Fruit fly (Drosophila melanogaster): ENCODE results near the gene aop.

aop gene

dm6 chr2L:2130157-2130987 is 48.2 kb downstream of the aop start, which contains the start of gene Glyp:
Glyp (plus strand) TSS chr2L:2130813.
- TF ChIP-seq dsf (GFP tag; optimal IDR thresholded peaks at IDR 0.05; ENCODE audit: borderline replicate concordance), result peak; percentile 81
- TF ChIP-seq brk (GFP tag; optimal IDR thresholded peaks at IDR 0.05), result peak; percentile 96
- TF ChIP-seq Dfd (GFP tag; optimal IDR thresholded peaks at IDR 0.05), result no peak
- TF ChIP-seq CG32264 (GFP tag; optimal IDR thresholded peaks at IDR 0.05), result peak; percentile 77
- peak; percentile 98 for TF ChIP-seq rgr (GFP tag; optimal IDR thresholded peaks at IDR 0.05)
- TF ChIP-seq fru (GFP tag; optimal IDR thresholded peaks at IDR 0.05), result peak; percentile 97
- no peak for TF ChIP-seq usp (GFP tag; optimal IDR thresholded peaks at IDR 0.05)
- peak; percentile 98 for TF ChIP-seq OdsH (GFP tag; optimal IDR thresholded peaks at IDR 0.05)
- TF ChIP-seq dl (GFP tag; optimal IDR thresholded peaks at IDR 0.05; ENCODE audit: insufficient read depth in 1 of 2, partially characterized antibody in 2 of 2), result peak; percentile 95 to 97
- TF ChIP-seq CG9705 (GFP tag; optimal IDR thresholded peaks at IDR 0.05), result peak; percentile 97
- no peak for TF ChIP-seq Hr78 (GFP tag; optimal IDR thresholded peaks at IDR 0.05)
- peak; percentile 99 for TF ChIP-seq Sp1 (GFP tag; optimal IDR thresholded peaks at IDR 0.05)
- peak; percentile 75 for TF ChIP-seq Jra (GFP tag; optimal IDR thresholded peaks at IDR 0.05)
- TF ChIP-seq foxo (GFP tag; optimal IDR thresholded peaks at IDR 0.05), result peak; percentile 79 to 99
- peak; percentile 99 for TF ChIP-seq Dif (GFP tag; optimal IDR thresholded peaks at IDR 0.05; ENCODE audit: partially characterized antibody)
- peak; percentile 94 for TF ChIP-seq woc (GFP tag; optimal IDR thresholded peaks at IDR 0.05)
- TF ChIP-seq Myc (optimal IDR thresholded peaks at IDR 0.05), result no peak
- peak; percentile 96 for TF ChIP-seq Vsx2 (GFP tag; optimal IDR thresholded peaks at IDR 0.05; ENCODE audit: partially characterized antibody)
- TF ChIP-seq Hr83 (GFP tag; optimal IDR thresholded peaks at IDR 0.05; ENCODE audit: poor library complexity, severe bottlenecking), result peak; percentile 73
- no peak for TF ChIP-seq N (GFP tag; optimal IDR thresholded peaks at IDR 0.05)
- TF ChIP-seq CrebA (GFP tag; optimal IDR thresholded peaks at IDR 0.05; ENCODE audit: borderline replicate concordance), result no peak
- TF ChIP-seq h (GFP tag; optimal IDR thresholded peaks at IDR 0.05), result peak; percentile 97
- TF ChIP-seq jim (GFP tag; optimal IDR thresholded peaks at IDR 0.05), result peak; percentile 62
- TF ChIP-seq Mio (GFP tag; optimal IDR thresholded peaks at IDR 0.05), result peak; percentile 38
- peak; percentile 91 for TF ChIP-seq ey (GFP tag; optimal IDR thresholded peaks at IDR 0.05)
- peak; percentile 95 for TF ChIP-seq sv (GFP tag; optimal IDR thresholded peaks at IDR 0.05)
- TF ChIP-seq Rel (GFP tag; optimal IDR thresholded peaks at IDR 0.05), result peak; percentile 98
- TF ChIP-seq Rel (tag; optimal IDR thresholded peaks at IDR 0.05), result peak; percentile 89
- peak; percentile 94 for TF ChIP-seq br (GFP tag; optimal IDR thresholded peaks at IDR 0.05)
- no peak for TF ChIP-seq pan (optimal IDR thresholded peaks at IDR 0.05)
- no peak for TF ChIP-seq lola (GFP tag; optimal IDR thresholded peaks at IDR 0.05)
- TF ChIP-seq dmrt93B (GFP tag; optimal IDR thresholded peaks at IDR 0.05), result peak; percentile 94
- no peak for TF ChIP-seq tai (GFP tag; optimal IDR thresholded peaks at IDR 0.05)
- peak; percentile 86 for TF ChIP-seq Hnf4 (GFP tag; optimal IDR thresholded peaks at IDR 0.05)
- TF ChIP-seq psq (GFP tag; optimal IDR thresholded peaks at IDR 0.05), result peak; percentile 96
- peak; percentile 98 for TF ChIP-seq HLH106 (tag; optimal IDR thresholded peaks at IDR 0.05)
- peak; percentile 88 for TF ChIP-seq sage (GFP tag; optimal IDR thresholded peaks at IDR 0.05)
- no peak for TF ChIP-seq Abd-B (GFP tag; optimal IDR thresholded peaks at IDR 0.05)
- peak; percentile 62 for TF ChIP-seq GATAd (GFP tag; optimal IDR thresholded peaks at IDR 0.05)

dm6 chr2L:2129137-2129536 is 49.4 kb downstream of the aop start, which contains the start of gene CG4259:
CG4259 (minus strand) TSS chr2L:2129237.
- TF ChIP-seq sv (GFP tag; optimal IDR thresholded peaks at IDR 0.05) (no peak), usp (GFP tag; optimal IDR thresholded peaks at IDR 0.05) (no peak), CrebA (GFP tag; optimal IDR thresholded peaks at IDR 0.05; ENCODE audit: borderline replicate concordance) (no peak), dmrt93B (GFP tag; optimal IDR thresholded peaks at IDR 0.05) (no peak), jim (GFP tag; optimal IDR thresholded peaks at IDR 0.05) (no peak), CG9705 (GFP tag; optimal IDR thresholded peaks at IDR 0.05) (no peak), CG32264 (GFP tag; optimal IDR thresholded peaks at IDR 0.05) (no peak), Mio (GFP tag; optimal IDR thresholded peaks at IDR 0.05) (no peak), brk (GFP tag; optimal IDR thresholded peaks at IDR 0.05) (no peak), dl (GFP tag; optimal IDR thresholded peaks at IDR 0.05; ENCODE audit: insufficient read depth in 1 of 2, partially characterized antibody in 2 of 2) (no peak), pan (optimal IDR thresholded peaks at IDR 0.05) (no peak), Jra (GFP tag; optimal IDR thresholded peaks at IDR 0.05) (no peak), psq (GFP tag; optimal IDR thresholded peaks at IDR 0.05) (no peak), Vsx2 (GFP tag; optimal IDR thresholded peaks at IDR 0.05; ENCODE audit: partially characterized antibody) (no peak), fru (GFP tag; optimal IDR thresholded peaks at IDR 0.05) (no peak)
